Worm (Caenorhabditis elegans) whole organism, L3 larva: ENCODE measurements around the gene F11C7.6.
A peak's percentile ranks its signal among the peaks of the same experiment; 100 is the strongest.

Experiments used
- R02D3.7 ChIP-seq: fragments of 150-350 bp; optimal IDR thresholded peaks from 2 replicates; lab custom pipeline; 2014; ENCODE audit warnings: missing biosample characterization, missing genetic modification characterization
- ZK546.5 ChIP-seq: sonication (generic microtip); optimal IDR thresholded peaks from 2 replicates; lab custom pipeline; 2017; ENCODE audit warnings: missing biosample characterization, missing genetic modification characterization
- aly-2 ChIP-seq: fragments of 150-350 bp; optimal IDR thresholded peaks from 2 replicates; lab custom pipeline; 2014; ENCODE audit warnings: missing biosample characterization, missing genetic modification characterization
- ama-1 ChIP-seq: fragments of 150-350 bp; optimal IDR thresholded peaks from 2 replicates; lab custom pipeline; 2018
- ceh-16 ChIP-seq: sonication (generic microtip); optimal IDR thresholded peaks from 2 replicates; lab custom pipeline; 2017; ENCODE audit warnings: missing biosample characterization, missing genetic modification characterization
- ceh-28 ChIP-seq: fragments of 150-350 bp; optimal IDR thresholded peaks from 2 replicates; lab custom pipeline; 2014; ENCODE audit warnings: missing biosample characterization, missing genetic modification reagents, missing genetic modification characterization
- ceh-82 ChIP-seq: fragments of 150-350 bp; optimal IDR thresholded peaks from 2 replicates; lab custom pipeline; 2014; ENCODE audit warnings: missing biosample characterization, missing genetic modification characterization
- ceh-9 ChIP-seq: sonication (generic microtip); optimal IDR thresholded peaks from 2 replicates; lab custom pipeline; 2018; ENCODE audit warnings: missing biosample characterization, missing genetic modification characterization
- egl-27 ChIP-seq: sonication (generic microtip); optimal IDR thresholded peaks from 4 replicates; lab custom pipeline; 2017; ENCODE audit warnings: missing biosample characterization, missing genetic modification reagents, missing genetic modification characterization
- egl-5 ChIP-seq: fragments of 150-350 bp; optimal IDR thresholded peaks from 2 replicates; lab custom pipeline; 2017; ENCODE audit warnings: missing biosample characterization, missing genetic modification reagents, missing genetic modification characterization, inconsistent platforms
- elt-1 ChIP-seq: fragments of 150-350 bp; optimal IDR thresholded peaks from 2 replicates; lab custom pipeline; 2014; ENCODE audit warnings: missing biosample characterization, missing genetic modification characterization
- elt-2 ChIP-seq: sonication (generic microtip); optimal IDR thresholded peaks from 2 replicates; lab custom pipeline; 2016; ENCODE audit warnings: missing genetic modification reagents, mild to moderate bottlenecking, missing genetic modification characterization, missing compliant biosample characterization
- elt-3 ChIP-seq, 3 experiments: fragments of 150-350 bp in 1 of 3; sonication (generic microtip) in 2 of 3; optimal IDR thresholded peaks; 2 replicates in 2 of 3; 4 replicates in 1 of 3; lab custom pipeline; 2014 to 2017; ENCODE audit warnings: missing biosample characterization in 3 of 3, missing genetic modification characterization in 3 of 3
- eor-1 ChIP-seq, 2 experiments: fragments of 150-350 bp; optimal IDR thresholded peaks; 2 replicates each; lab custom pipeline; 2014 to 2018; ENCODE audit warnings: missing biosample characterization in 2 of 2, missing genetic modification characterization in 2 of 2
- fkh-10 ChIP-seq: sonication (generic microtip); optimal IDR thresholded peaks from 2 replicates; lab custom pipeline; 2017; ENCODE audit warnings: missing biosample characterization, missing genetic modification reagents, missing genetic modification characterization
- fkh-2 ChIP-seq: fragments of 150-350 bp; optimal IDR thresholded peaks from 2 replicates; lab custom pipeline; 2014; ENCODE audit warnings: missing biosample characterization, missing genetic modification reagents, missing genetic modification characterization
- fos-1 ChIP-seq: fragments of 150-350 bp; optimal IDR thresholded peaks from 2 replicates; lab custom pipeline; 2014; ENCODE audit warnings: missing biosample characterization, missing genetic modification characterization
- hmg-11 ChIP-seq: sonication (generic microtip); optimal IDR thresholded peaks from 2 replicates; lab custom pipeline; 2016; ENCODE audit warnings: missing genetic modification characterization, missing compliant biosample characterization
- lin-15B ChIP-seq: fragments of 150-350 bp; optimal IDR thresholded peaks from 2 replicates; lab custom pipeline; 2014; ENCODE audit warnings: missing biosample characterization, missing genetic modification characterization
- lin-39 ChIP-seq: fragments of 150-350 bp; optimal IDR thresholded peaks from 2 replicates; lab custom pipeline; 2018; ENCODE audit warnings: missing biosample characterization, missing genetic modification reagents, missing genetic modification characterization
- lsy-12 ChIP-seq: sonication (generic microtip); optimal IDR thresholded peaks from 2 replicates; lab custom pipeline; 2016; ENCODE audit warnings: mild to moderate bottlenecking, missing genetic modification characterization, missing compliant biosample characterization
- mml-1 ChIP-seq: fragments of 150-350 bp; sonication (generic microtip); optimal IDR thresholded peaks from 3 replicates; lab custom pipeline; 2014; ENCODE audit warnings: missing biosample characterization, missing genetic modification characterization
- nfya-1 ChIP-seq: sonication (generic microtip); optimal IDR thresholded peaks from 2 replicates; lab custom pipeline; 2017; ENCODE audit warnings: missing genetic modification characterization, mild to moderate bottlenecking, missing compliant biosample characterization, antibody characterized with exemption, moderate library complexity; ENCODE audit not compliant: insufficient read depth
- nhr-11 ChIP-seq: fragments of 150-350 bp; optimal IDR thresholded peaks from 2 replicates; lab custom pipeline; 2014; ENCODE audit warnings: missing biosample characterization, missing genetic modification characterization
- nhr-23 ChIP-seq: fragments of 150-350 bp; optimal IDR thresholded peaks from 2 replicates; lab custom pipeline; 2014; ENCODE audit warnings: missing biosample characterization, missing genetic modification reagents, missing genetic modification characterization
- nhr-237 ChIP-seq: fragments of 150-350 bp; optimal IDR thresholded peaks from 2 replicates; lab custom pipeline; 2014; ENCODE audit warnings: missing biosample characterization, missing genetic modification characterization
- nhr-25 ChIP-seq: sonication (generic microtip); optimal IDR thresholded peaks from 2 replicates; lab custom pipeline; 2017; ENCODE audit warnings: missing biosample characterization, missing genetic modification characterization
- nhr-28 ChIP-seq: fragments of 150-350 bp; optimal IDR thresholded peaks from 2 replicates; lab custom pipeline; 2014; ENCODE audit warnings: missing biosample characterization, missing genetic modification characterization
- nhr-67 ChIP-seq: fragments of 150-350 bp; optimal IDR thresholded peaks from 2 replicates; lab custom pipeline; 2014; ENCODE audit warnings: missing biosample characterization, missing genetic modification characterization
- nhr-76 ChIP-seq: fragments of 150-350 bp; sonication (generic microtip); optimal IDR thresholded peaks from 5 replicates; lab custom pipeline; 2014; ENCODE audit warnings: missing biosample characterization, missing genetic modification characterization
- nhr-77 ChIP-seq: fragments of 150-350 bp; optimal IDR thresholded peaks from 2 replicates; lab custom pipeline; 2014; ENCODE audit warnings: missing biosample characterization, missing genetic modification characterization
- pha-4 ChIP-seq: fragments of 150-350 bp; optimal IDR thresholded peaks from 2 replicates; lab custom pipeline; 2014; ENCODE audit warnings: missing biosample characterization, missing genetic modification reagents, missing genetic modification characterization
- pqm-1 ChIP-seq: fragments of 150-350 bp; optimal IDR thresholded peaks from 2 replicates; lab custom pipeline; 2017; ENCODE audit warnings: missing biosample characterization, missing genetic modification characterization, inconsistent platforms
- sea-2 ChIP-seq: fragments of 150-350 bp; sonication (generic microtip); optimal IDR thresholded peaks from 4 replicates; lab custom pipeline; 2014; ENCODE audit warnings: missing biosample characterization, missing genetic modification reagents, missing genetic modification characterization
- skn-1 ChIP-seq: fragments of 150-350 bp; optimal IDR thresholded peaks from 2 replicates; lab custom pipeline; 2014; ENCODE audit warnings: missing biosample characterization, missing genetic modification characterization
- snpc-4 ChIP-seq: fragments of 150-350 bp; optimal IDR thresholded peaks from 2 replicates; lab custom pipeline; 2014; ENCODE audit warnings: missing biosample characterization, missing genetic modification characterization
- tbx-2 ChIP-seq: sonication (generic microtip); optimal IDR thresholded peaks from 2 replicates; lab custom pipeline; 2016; ENCODE audit warnings: mild to moderate bottlenecking, missing genetic modification characterization, missing compliant biosample characterization
- unc-39 ChIP-seq: sonication (generic microtip); optimal IDR thresholded peaks from 4 replicates; lab custom pipeline; 2017; ENCODE audit warnings: missing biosample characterization, missing genetic modification characterization
- unc-62 ChIP-seq: fragments of 150-350 bp; sonication (generic microtip); optimal IDR thresholded peaks from 4 replicates; lab custom pipeline; 2014; ENCODE audit warnings: missing biosample characterization, missing genetic modification reagents, missing genetic modification characterization
- zag-1 ChIP-seq: fragments of 150-350 bp; optimal IDR thresholded peaks from 2 replicates; lab custom pipeline; 2014; ENCODE audit warnings: missing biosample characterization, missing genetic modification characterization
- ztf-11 ChIP-seq: fragments of 150-350 bp; optimal IDR thresholded peaks from 2 replicates; lab custom pipeline; 2014; ENCODE audit warnings: missing biosample characterization, missing genetic modification characterization
- ztf-4 ChIP-seq: fragments of 150-350 bp; optimal IDR thresholded peaks from 2 replicates; lab custom pipeline; 2014; ENCODE audit warnings: missing biosample characterization, missing genetic modification characterization

The F11C7.6 gene

DNA sequence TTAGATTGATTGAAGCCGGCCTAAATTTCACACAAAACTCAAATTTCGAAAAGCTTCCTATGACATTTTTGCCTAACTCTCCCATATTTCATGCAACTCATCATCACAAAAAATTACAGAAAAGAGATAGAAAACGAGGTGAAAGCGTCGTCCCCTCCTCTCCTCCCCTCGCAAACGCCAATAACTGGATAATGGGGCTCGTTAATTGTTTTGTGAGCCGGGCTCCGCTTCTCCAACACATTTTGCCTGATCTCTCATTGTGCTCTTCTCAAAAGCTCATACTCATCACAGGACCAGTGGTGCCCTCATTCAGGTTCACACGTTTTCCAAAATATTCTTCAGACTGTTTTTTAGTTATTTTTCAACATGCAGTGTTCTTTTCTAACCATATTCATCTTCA lies 27.4 kb downstream of the F11C7.6 start, which contains the start of gene pbo-6:
pbo-6 (plus strand) TSS at position 240 of the 400 bp plus-strand sequence.
- no peak for TF ChIP-seq fkh-2 (tag; lab: Kevin White, UChicago)
- no peak for TF ChIP-seq ztf-11 (tag; lab: Kevin White, UChicago)
- peak; percentile 91 for TF ChIP-seq egl-5 (tag; lab: Kevin White, UChicago)
- TF ChIP-seq, all 47 proteins: peak for 1

- TF ChIP-seq elt-1 (peak; percentile 1), unc-39 (no peak), pha-4 (tag; lab: Kevin White, UChicago) (peak; percentile 23), skn-1 (tag; lab: Kevin White, UChicago) (peak; percentile 11), nhr-67 (tag; lab: Kevin White, UChicago) (no peak), mml-1 (tag; lab: Kevin White, UChicago) (no peak), nfya-1 (tag; lab: Kevin White, UChicago) (peak; percentile 82), lin-39 (tag; lab: Kevin White, UChicago) (peak; percentile 55), lin-15B (peak; percentile 27), nhr-23 (tag; lab: Kevin White, UChicago) (peak; percentile 14), snpc-4 (peak; percentile 72), nhr-25 (peak; percentile 7), elt-2 (tag; lab: Kevin White, UChicago) (peak; percentile 27), ceh-28 (tag; lab: Kevin White, UChicago) (no peak)
- TF ChIP-seq, all 47 proteins: peak for 10
These were observed 32.9 kb downstream of the F11C7.6 start, which contains the start of gene fubl-3 for ce11 chrX:17434234-17434633. Gene fubl-3, plus strand, starts transcription at chrX:17434445.

- TF ChIP-seq pqm-1 (no peak), ztf-4 (tag; lab: Kevin White, UChicago) (no peak), nfya-1 (tag; lab: Kevin White, UChicago) (no peak), ZK546.5 (tag; lab: Kevin White, UChicago) (no peak), elt-2 (tag; lab: Kevin White, UChicago) (no peak), nhr-23 (tag; lab: Kevin White, UChicago) (no peak), nhr-25 (no peak), R02D3.7 (tag; lab: Kevin White, UChicago) (no peak), lin-15B (no peak), eor-1 (tag; optimal IDR thresholded peaks at IDR 0.05; lab: Kevin White, UChicago) (no peak), hmg-11 (tag; lab: Kevin White, UChicago) (no peak), nhr-28 (tag; lab: Kevin White, UChicago) (no peak), lsy-12 (tag; lab: Kevin White, UChicago) (no peak), unc-62 (GFP tag; lab: Kevin White, UChicago) (no peak), ceh-16 (tag; lab: Kevin White, UChicago) (no peak), ceh-9 (no peak), mml-1 (tag; lab: Kevin White, UChicago) (no peak), ztf-11 (tag; lab: Kevin White, UChicago) (no peak), fkh-10 (GFP tag; lab: Kevin White, UChicago) (no peak)
These were observed 37.0 kb downstream of the F11C7.6 start, which contains the start of gene C36E6.8 for ce11 chrX:17438386-17438785. Gene C36E6.8, plus strand, starts transcription at chrX:17438686.

DNA sequence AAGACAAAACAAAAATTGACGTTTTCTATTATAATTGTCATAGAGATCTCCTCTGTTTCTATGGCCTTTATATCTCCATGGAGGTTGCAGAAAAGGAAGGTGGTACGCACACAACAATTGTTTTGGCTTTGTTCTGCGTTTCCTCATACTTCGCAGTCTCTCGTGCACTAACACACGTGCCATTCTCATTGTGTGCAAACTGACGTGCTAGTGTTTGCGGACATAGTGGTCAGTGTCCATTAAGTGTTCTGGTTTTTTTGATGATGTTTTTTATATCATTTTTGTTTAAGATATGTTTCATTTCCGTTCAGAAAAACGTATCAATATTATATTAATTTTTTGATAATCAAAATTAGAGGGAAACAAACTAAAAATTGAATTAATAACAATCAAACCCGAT lies 50.0 kb downstream of the F11C7.6 start, which contains the start of gene C36E6.2:
C36E6.2 (plus strand) TSS at position 261 of the 400 bp plus-strand sequence.
- TF ChIP-seq skn-1 (tag; lab: Kevin White, UChicago) (peak; percentile 62), pha-4 (tag; lab: Kevin White, UChicago) (peak; percentile 80), nhr-237 (tag; lab: Kevin White, UChicago) (no peak), fkh-2 (tag; lab: Kevin White, UChicago) (no peak), ceh-9 (no peak), hmg-11 (tag; lab: Kevin White, UChicago) (peak; percentile 91), ceh-82 (tag; lab: Kevin White, UChicago) (no peak), fkh-10 (GFP tag; lab: Kevin White, UChicago) (no peak), pqm-1 (no peak), nfya-1 (tag; lab: Kevin White, UChicago) (peak; percentile 77), snpc-4 (peak; percentile 65), tbx-2 (no peak), unc-39 (no peak), lin-39 (tag; lab: Kevin White, UChicago) (peak; percentile 69), aly-2 (tag; lab: Kevin White, UChicago) (no peak), nhr-28 (tag; lab: Kevin White, UChicago) (no peak), nhr-25 (peak; percentile 81), ama-1 (lab: Kevin White, UChicago) (no peak), eor-1 (tag; optimal IDR thresholded peaks at IDR 0.05; lab: Kevin White, UChicago) (no peak), egl-27 (tag; lab: Kevin White, UChicago) (no peak), sea-2 (GFP tag; lab: Kevin White, UChicago) (no peak), elt-2 (tag; lab: Kevin White, UChicago) (peak; percentile 44), lsy-12 (tag; lab: Kevin White, UChicago) (peak; percentile 42), lin-15B (peak; percentile 27), ztf-4 (tag; lab: Kevin White, UChicago) (no peak), mml-1 (tag; lab: Kevin White, UChicago) (no peak), fos-1 (tag; lab: Kevin White, UChicago) (no peak), nhr-77 (tag; lab: Kevin White, UChicago) (no peak), elt-3 (tag; optimal IDR thresholded peaks at IDR 0.05; lab: Kevin White, UChicago) (no peak), R02D3.7 (tag; lab: Kevin White, UChicago) (no peak), egl-5 (tag; lab: Kevin White, UChicago) (peak; percentile 89), ZK546.5 (tag; lab: Kevin White, UChicago) (no peak), nhr-11 (tag; lab: Kevin White, UChicago) (no peak), elt-1 (no peak), nhr-67 (tag; lab: Kevin White, UChicago) (no peak), ztf-11 (tag; lab: Kevin White, UChicago) (no peak), zag-1 (tag; lab: Kevin White, UChicago) (no peak), nhr-76 (no peak)
